Worm (Caenorhabditis elegans) whole organism, late embryonic: ENCODE data around the gene srw-71.

Experiments
- pqm-1 ChIP-seq: sonication (generic microtip); optimal IDR thresholded peaks from 2 replicates; lab custom pipeline; 2016; ENCODE audit warnings: missing genetic modification characterization, missing compliant biosample characterization
- pros-1 ChIP-seq: fragments of 150-350 bp; optimal IDR thresholded peaks from 2 replicates; lab custom pipeline; 2014; ENCODE audit warnings: missing biosample characterization, missing genetic modification reagents, missing genetic modification characterization

DNA sequence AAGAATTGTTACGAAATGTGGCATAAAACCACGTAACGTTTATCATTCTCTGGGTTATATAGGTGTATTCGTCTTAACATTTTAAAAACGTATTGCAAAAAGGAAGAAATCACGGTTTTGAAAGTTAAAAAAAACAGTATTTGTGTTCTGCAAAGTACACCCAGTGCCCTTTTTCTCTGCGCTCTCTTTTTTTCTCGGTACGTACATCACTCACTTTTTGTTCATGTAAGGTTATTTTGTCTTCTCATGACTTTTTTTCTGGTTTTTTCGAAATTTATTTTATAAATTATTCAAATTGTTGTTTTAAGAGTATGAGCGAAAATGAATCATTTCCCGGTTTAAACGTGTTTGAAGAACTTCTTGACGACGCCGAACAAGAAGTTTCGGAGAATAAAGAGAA lies 16.0 kb upstream of the srw-71 start, which contains the start of gene F25E5.5:
- no peak for TF ChIP-seq pros-1 (tag; lab: Kevin White, UChicago)
- TF ChIP-seq pqm-1 (tag; lab: Kevin White, UChicago): no peak
